Fruit fly (Drosophila melanogaster): Measurements from ENCODE around the gene CG6325.

CG6325 gene

dm6 chr3R:10356563-10357363 lies 50.3 kb downstream of the CG6325 start:
- TF ChIP-seq psq (optimal IDR thresholded peaks at IDR 0.05) (no peak), ttk (optimal IDR thresholded peaks at IDR 0.05) (no peak)

DNA sequence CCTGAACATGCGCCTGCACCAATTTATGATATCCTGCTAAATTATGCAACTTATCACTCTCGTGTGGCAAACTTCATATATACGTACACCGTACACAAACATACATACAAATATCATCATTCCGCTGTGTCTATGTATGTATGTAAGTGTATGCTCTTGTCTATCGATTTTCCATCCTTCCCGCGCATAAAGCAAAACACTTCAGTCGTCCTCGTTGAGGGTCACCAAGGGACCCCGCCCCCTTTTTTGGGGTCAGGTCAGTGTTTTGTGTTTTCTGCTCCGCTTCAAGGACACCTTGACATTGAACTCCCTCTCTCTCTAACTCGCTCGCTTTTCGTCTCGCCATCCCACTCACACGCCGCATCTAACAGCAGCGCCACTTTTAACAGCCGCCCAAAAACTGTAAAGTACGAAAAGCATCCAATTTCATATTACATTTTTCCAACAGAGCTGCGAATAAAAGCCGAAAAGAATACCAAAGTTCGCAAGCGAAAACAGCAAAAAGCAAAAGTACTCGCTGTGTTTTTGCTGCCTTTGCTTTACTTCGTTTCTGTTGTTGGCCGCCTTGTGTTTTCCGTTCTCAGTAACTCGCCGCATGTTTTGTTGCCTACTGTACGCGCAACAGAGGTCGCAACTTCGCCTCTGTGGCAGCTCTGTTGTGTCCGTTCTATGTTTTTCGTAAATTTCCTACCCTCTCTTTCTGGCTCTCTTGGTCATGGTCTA lies 51.1 kb downstream of the CG6325 start:
- no peak for TF ChIP-seq psq (optimal IDR thresholded peaks at IDR 0.05)
- no peak for TF ChIP-seq ttk (optimal IDR thresholded peaks at IDR 0.05)
- TF ChIP-seq h (optimal IDR thresholded peaks at IDR 0.05), result no peak
- no peak for TF ChIP-seq Sin3A (optimal IDR thresholded peaks at IDR 0.05)

- TF ChIP-seq h (optimal IDR thresholded peaks at IDR 0.05) (no peak), psq (optimal IDR thresholded peaks at IDR 0.05) (no peak), Myc (optimal IDR thresholded peaks at IDR 0.05) (no peak), insv (optimal IDR thresholded peaks at IDR 0.05) (no peak), ttk (optimal IDR thresholded peaks at IDR 0.05) (no peak), Sin3A (optimal IDR thresholded peaks at IDR 0.05) (no peak)
Measured at dm6 chr3R:10353932-10354703, 53.0 kb downstream of the CG6325 start.
